Fruit fly (Drosophila melanogaster) whole organism, wandering third instar larva: ENCODE results near the gene CG32022.

ENCODE experiments used
- Abd-B ChIP-seq: fragments of >200 bp; optimal IDR thresholded peaks from 2 replicates; lab custom pipeline; 2017; ENCODE audit warnings: missing biosample characterization, missing genetic modification characterization
- Dfd ChIP-seq: fragments of >200 bp; optimal IDR thresholded peaks from 2 replicates; lab custom pipeline; 2017; ENCODE audit warnings: missing biosample characterization, missing genetic modification characterization
- Hr83 ChIP-seq: fragments of 200-300 bp; sonication (Bioruptor generic); optimal IDR thresholded peaks from 2 replicates; lab custom pipeline; 2016; ENCODE audit warnings: missing biosample characterization, mild to moderate bottlenecking, missing genetic modification characterization, moderate library complexity; ENCODE audit not compliant: poor library complexity, severe bottlenecking
- Mio ChIP-seq: sonication (Bioruptor generic); optimal IDR thresholded peaks from 2 replicates; lab custom pipeline; 2016; ENCODE audit warnings: missing biosample characterization, missing genetic modification characterization
- Myc ChIP-seq: fragments of >200 bp; optimal IDR thresholded peaks from 2 replicates; lab custom pipeline; 2017
- Sp1 ChIP-seq: fragments of 200-800 bp; sonication (Bioruptor generic); optimal IDR thresholded peaks from 3 replicates; lab custom pipeline; 2019; ENCODE audit warnings: missing biosample characterization, mild to moderate bottlenecking, missing genetic modification characterization, moderate library complexity
- tai ChIP-seq: sonication (Bioruptor generic); optimal IDR thresholded peaks from 2 replicates; lab custom pipeline; 2016; ENCODE audit warnings: missing biosample characterization, missing genetic modification characterization
- usp ChIP-seq: fragments of >200 bp; optimal IDR thresholded peaks from 2 replicates; lab custom pipeline; 2017; ENCODE audit warnings: missing biosample characterization, missing genetic modification characterization

- TF ChIP-seq Mio (GFP tag; lab: Kevin White, UChicago) (no peak), Hr83 (GFP tag; lab: Kevin White, UChicago) (no peak), Myc (lab: Kevin White, UChicago) (no peak), usp (GFP tag; lab: Kevin White, UChicago) (no peak), Sp1 (GFP tag; lab: Kevin White, UChicago) (no peak), Dfd (GFP tag; lab: Kevin White, UChicago) (no peak), tai (GFP tag; lab: Kevin White, UChicago) (no peak), Abd-B (no peak)
Measured at dm6 chr3L:8729565-8729964, 8.5 kb upstream of the CG32022 start, which contains the start of gene Cp19.
